Worm (Caenorhabditis elegans) whole organism, L2 larva: ENCODE measurements around the gene sri-47.

ENCODE experiments used
- F13H6.1 ChIP-seq: sonication (generic microtip); optimal IDR thresholded peaks from 2 replicates; lab custom pipeline; 2016; ENCODE audit warnings: missing genetic modification characterization, missing compliant biosample characterization
- ama-1 ChIP-seq: fragments of 150-350 bp; optimal IDR thresholded peaks from 2 replicates; lab custom pipeline; 2018; ENCODE audit warnings: inconsistent platforms
- blmp-1 ChIP-seq: sonication (generic microtip); optimal IDR thresholded peaks from 2 replicates; lab custom pipeline; 2017; ENCODE audit warnings: missing genetic modification characterization, mild to moderate bottlenecking, missing compliant biosample characterization, antibody characterized with exemption, moderate library complexity; ENCODE audit not compliant: insufficient read depth
- elt-3 ChIP-seq: sonication (generic microtip); optimal IDR thresholded peaks from 2 replicates; lab custom pipeline; 2017; ENCODE audit warnings: missing biosample characterization, missing genetic modification characterization
- fos-1 ChIP-seq: fragments of 150-350 bp; optimal IDR thresholded peaks from 2 replicates; lab custom pipeline; 2014; ENCODE audit warnings: missing biosample characterization, missing genetic modification characterization
- lin-39 ChIP-seq: fragments of 150-350 bp; optimal IDR thresholded peaks from 2 replicates; lab custom pipeline; 2014; ENCODE audit warnings: missing biosample characterization, missing genetic modification reagents, missing genetic modification characterization
- skn-1 ChIP-seq: sonication (generic microtip); optimal IDR thresholded peaks from 2 replicates; lab custom pipeline; 2017; ENCODE audit warnings: missing biosample characterization, missing genetic modification characterization
- snpc-4 ChIP-seq: fragments of 150-350 bp; optimal IDR thresholded peaks from 2 replicates; lab custom pipeline; 2014; ENCODE audit warnings: missing biosample characterization, missing genetic modification characterization
- zag-1 ChIP-seq: fragments of 150-350 bp; optimal IDR thresholded peaks from 2 replicates; lab custom pipeline; 2014; ENCODE audit warnings: missing biosample characterization, missing genetic modification characterization
- ztf-11 ChIP-seq: sonication (generic microtip); optimal IDR thresholded peaks from 2 replicates; lab custom pipeline; 2017; ENCODE audit warnings: missing biosample characterization, missing genetic modification characterization

- TF ChIP-seq elt-3 (tag; lab: Kevin White, UChicago), result no peak
- TF ChIP-seq ama-1 (lab: Kevin White, UChicago), result no peak
- no peak for TF ChIP-seq zag-1
- no peak for TF ChIP-seq lin-39
- TF ChIP-seq ztf-11 (tag; lab: Kevin White, UChicago), result no peak
- TF ChIP-seq skn-1, result no peak
- no peak for TF ChIP-seq snpc-4 (tag; lab: Kevin White, UChicago)
- TF ChIP-seq F13H6.1, result no peak
- no peak for TF ChIP-seq fos-1 (tag; lab: Kevin White, UChicago)
- TF ChIP-seq blmp-1 (tag; lab: Kevin White, UChicago), result no peak
Observed at ce11 chrII:2641777-2642176, 14.9 kb upstream of the sri-47 start, which contains the start of gene F22E5.7.
